Fruit fly (Drosophila melanogaster): Measurements from ENCODE around the gene CG14645.
A peak's percentile ranks its signal among the peaks of the same experiment; 100 is the strongest.

The CG14645 gene

dm6 chr3R:4337580-4337979, 2.7 kb downstream of the CG14645 start, which contains the start of the genes Skp2 and CG1103 (continued):
- TF ChIP-seq CG16863 (GFP tag; optimal IDR thresholded peaks at IDR 0.05) = no peak
- no peak for TF ChIP-seq CG14441 (GFP tag; IDR thresholded peaks at IDR 0.05)
- TF ChIP-seq CG12299 (tag; optimal IDR thresholded peaks at IDR 0.05) = no peak
- no peak for TF ChIP-seq fu2 (GFP tag; optimal IDR thresholded peaks at IDR 0.05)
- TF ChIP-seq CG2875 (GFP tag; optimal IDR thresholded peaks at IDR 0.05) = no peak
- no peak for TF ChIP-seq CG15696 (tag; optimal IDR thresholded peaks at IDR 0.05)
- no peak for TF ChIP-seq CG10654 (GFP tag; optimal IDR thresholded peaks at IDR 0.05)
- TF ChIP-seq MBD-R2 (GFP tag; IDR thresholded peaks at IDR 0.05) = peak; percentile 89
- no peak for TF ChIP-seq wek (GFP tag; optimal IDR thresholded peaks at IDR 0.05)
- peak; percentile 5 for TF ChIP-seq CG12391 (tag; optimal IDR thresholded peaks at IDR 0.05)
- peak; percentile 62 for TF ChIP-seq CG12659 (GFP tag; optimal IDR thresholded peaks at IDR 0.05)
- TF ChIP-seq CG13296 (GFP tag; optimal IDR thresholded peaks at IDR 0.05) = no peak
- peak; percentile 56 for TF ChIP-seq Dip3 (GFP tag; optimal IDR thresholded peaks at IDR 0.05)
- TF ChIP-seq Dek (tag; optimal IDR thresholded peaks at IDR 0.05) = no peak
- peak; percentile 29 for TF ChIP-seq Hr3 (GFP tag; optimal IDR thresholded peaks at IDR 0.05)
- 0 out of 3 replicates have a peak, but pooled peaks have one; percentile 38 for TF ChIP-seq Doc3 (GFP tag; IDR thresholded peaks at IDR 0.05; ENCODE audit: partially characterized antibody)
- TF ChIP-seq Fer1 (GFP tag; optimal IDR thresholded peaks at IDR 0.05) = no peak
- TF ChIP-seq D19A (tag; optimal IDR thresholded peaks at IDR 0.05) = no peak
- peak; percentile 49 for TF ChIP-seq hkb (optimal IDR thresholded peaks at IDR 0.05)
- TF ChIP-seq hkb (GFP tag; IDR thresholded peaks at IDR 0.05) = no peak; the same call in 1 of the 2 replicates
- TF ChIP-seq ranshi (GFP tag; IDR thresholded peaks at IDR 0.05) = no peak
- no peak for TF ChIP-seq CG14965 (GFP tag; optimal IDR thresholded peaks at IDR 0.05; ENCODE audit: borderline replicate concordance)
- TF ChIP-seq D19B (GFP tag; optimal IDR thresholded peaks at IDR 0.05) = no peak
- TF ChIP-seq Nf-YC (tag; optimal IDR thresholded peaks at IDR 0.05) = peak; percentile 36
- TF ChIP-seq Scr (GFP tag; IDR thresholded peaks at IDR 0.05; ENCODE audit: partially characterized antibody) = peak; percentile 48
- no peak for TF ChIP-seq CG4282 (GFP tag; optimal IDR thresholded peaks at IDR 0.05)
- peak; percentile 33 for TF ChIP-seq nerfin-1 (tag; optimal IDR thresholded peaks at IDR 0.05)
- TF ChIP-seq unpg (GFP tag; optimal IDR thresholded peaks at IDR 0.05) = no peak
- peak; percentile 76 for TF ChIP-seq sens (GFP tag)
- TF ChIP-seq Aef1 (GFP tag; IDR thresholded peaks at IDR 0.05) = no peak
- TF ChIP-seq CG9797 (GFP tag; optimal IDR thresholded peaks at IDR 0.05) = peak; percentile 68
- no peak for TF ChIP-seq CG10979 (tag; optimal IDR thresholded peaks at IDR 0.05)
- TF ChIP-seq scrt (GFP tag; optimal IDR thresholded peaks at IDR 0.05) = no peak
- no peak for TF ChIP-seq hbn (GFP tag; IDR thresholded peaks at IDR 0.05; ENCODE audit: partially characterized antibody)
- peak; percentile 76 for TF ChIP-seq Med (GFP tag)
- TF ChIP-seq CG9727 (GFP tag; optimal IDR thresholded peaks at IDR 0.05) = no peak
- 0 out of 2 replicates have a peak, but pooled peaks have one; percentile 51 for TF ChIP-seq rib (GFP tag; IDR thresholded peaks at IDR 0.05)
- TF ChIP-seq Dad (GFP tag; optimal IDR thresholded peaks at IDR 0.05) = no peak
- no peak for TF ChIP-seq grn (GFP tag; optimal IDR thresholded peaks at IDR 0.05)
- no peak for TF ChIP-seq CrebB (tag; optimal IDR thresholded peaks at IDR 0.05)
- TF ChIP-seq CG17802 (tag; optimal IDR thresholded peaks at IDR 0.05) = no peak
- TF ChIP-seq dimm (GFP tag; IDR thresholded peaks at IDR 0.05) = no peak
- no peak for TF ChIP-seq CG4820 (GFP tag; optimal IDR thresholded peaks at IDR 0.05)
- TF ChIP-seq CG10267 (tag; optimal IDR thresholded peaks at IDR 0.05) = peak; percentile 17
- no peak for TF ChIP-seq bsh (GFP tag; optimal IDR thresholded peaks at IDR 0.05)
- TF ChIP-seq sob (GFP tag; IDR thresholded peaks at IDR 0.05) = no peak
- TF ChIP-seq eve (GFP tag; optimal IDR thresholded peaks at IDR 0.05) = no peak
- TF ChIP-seq CG8281 (tag; optimal IDR thresholded peaks at IDR 0.05) = no peak
- TF ChIP-seq Pdp1 (GFP tag; optimal IDR thresholded peaks at IDR 0.05) = peak in 1 of 2 experiments; percentile 20
- TF ChIP-seq CG10431 (GFP tag; optimal IDR thresholded peaks at IDR 0.05) = peak; percentile 73
- TF ChIP-seq HLHmδ (GFP tag; optimal IDR thresholded peaks at IDR 0.05) = no peak

All from whole organism, embryonic.